Fruit fly (Drosophila melanogaster) whole organism, wandering third instar larva: Measurements from ENCODE around the gene CG43448.

Experiments used
- GATAd ChIP-seq: sonication (Bioruptor generic); optimal IDR thresholded peaks from 2 replicates; lab custom pipeline; 2016; ENCODE audit warnings: missing biosample characterization, missing genetic modification characterization
- fru ChIP-seq: fragments of 200-800 bp; sonication (Bioruptor generic); optimal IDR thresholded peaks from 3 replicates; lab custom pipeline; 2016; ENCODE audit warnings: missing biosample characterization, mild to moderate bottlenecking, missing genetic modification characterization

- no peak for TF ChIP-seq fru (GFP tag; lab: Kevin White, UChicago)
- no peak for TF ChIP-seq GATAd (GFP tag; lab: Kevin White, UChicago)
Measured at dm6 chr3R:30209648-30210047, 27.9 kb downstream of the CG43448 start, which contains the start of gene Anp.
